Fruit fly (Drosophila melanogaster): ENCODE results near the gene corn.
A peak's percentile ranks its signal among the peaks of the same experiment; 100 is the strongest.

corn gene

DNA sequence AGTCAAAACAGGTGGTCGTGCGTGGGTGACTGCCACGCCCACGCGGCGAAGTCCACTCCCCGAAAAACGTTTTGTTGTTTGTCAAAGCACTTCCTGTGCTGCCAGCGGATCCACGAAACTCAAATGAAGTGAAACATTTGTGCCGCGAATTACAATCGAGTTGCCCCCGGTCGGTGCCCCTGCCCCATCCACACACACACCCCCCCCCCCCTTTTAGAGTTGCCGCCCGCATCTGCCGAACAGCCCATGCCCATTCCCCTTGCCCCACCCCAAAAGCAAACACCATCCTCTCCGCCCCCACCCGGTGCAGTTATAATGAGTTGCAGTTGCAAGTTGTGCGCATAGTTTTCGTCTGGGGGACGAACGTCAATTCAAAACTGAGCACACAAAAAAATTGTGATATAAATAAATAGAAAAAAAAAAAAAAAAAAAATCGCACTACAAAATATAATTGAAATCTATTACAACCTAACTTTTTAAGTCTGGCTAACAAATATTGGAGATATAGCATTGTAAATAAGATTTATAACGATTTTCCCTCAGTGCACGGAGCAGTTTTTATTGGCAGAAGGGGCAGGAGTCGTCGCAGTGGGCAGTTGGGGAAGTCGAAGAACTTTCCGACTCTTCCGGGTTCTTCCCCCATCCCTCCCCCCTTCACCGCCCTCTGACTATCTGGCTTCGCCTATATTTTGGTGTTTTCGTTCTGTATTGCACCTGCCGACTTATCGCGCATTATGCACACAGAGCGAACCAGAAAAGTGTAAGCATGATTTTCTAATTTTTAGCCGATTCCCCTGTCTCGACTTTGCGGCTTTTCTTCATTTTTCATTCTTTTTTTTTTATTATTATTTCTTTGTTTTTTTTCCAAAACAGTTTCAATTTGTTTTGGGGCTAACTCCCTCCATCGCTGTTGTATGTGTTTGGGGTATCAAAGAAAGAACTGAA, 5.1 kb downstream of the corn start:
- TF ChIP-seq CG7101 (tag; optimal IDR thresholded peaks at IDR 0.05), result no peak
- no peak for TF ChIP-seq CG1620 (GFP tag; optimal IDR thresholded peaks at IDR 0.05)
- no peak for TF ChIP-seq CG33017 (tag; optimal IDR thresholded peaks at IDR 0.05)
- TF ChIP-seq pad (GFP tag; optimal IDR thresholded peaks at IDR 0.05), result no peak
- no peak for TF ChIP-seq cnc (optimal IDR thresholded peaks at IDR 0.05)

DNA sequence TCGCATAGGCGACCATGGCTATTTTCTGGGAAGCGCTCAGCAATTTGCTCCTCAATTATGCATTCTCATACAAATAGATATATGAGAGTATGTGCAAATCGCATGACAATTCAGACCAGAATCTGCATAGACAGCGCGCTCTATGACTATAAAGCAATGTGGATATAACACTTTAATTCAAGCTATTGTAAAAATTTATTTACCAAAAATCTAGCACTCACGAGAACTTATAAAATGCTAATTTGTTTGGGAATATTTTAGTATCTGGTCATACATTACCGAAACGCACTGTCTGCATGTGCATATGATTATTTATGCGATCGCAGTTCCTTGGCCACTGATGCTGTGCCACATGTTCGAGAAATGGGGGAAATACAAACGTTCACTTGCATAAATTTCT, 6.0 kb downstream of the corn start:
- peak; percentile 27 for TF ChIP-seq CG14711 (tag; optimal IDR thresholded peaks at IDR 0.05)
- no peak for TF ChIP-seq CG33017 (tag; optimal IDR thresholded peaks at IDR 0.05)

DNA sequence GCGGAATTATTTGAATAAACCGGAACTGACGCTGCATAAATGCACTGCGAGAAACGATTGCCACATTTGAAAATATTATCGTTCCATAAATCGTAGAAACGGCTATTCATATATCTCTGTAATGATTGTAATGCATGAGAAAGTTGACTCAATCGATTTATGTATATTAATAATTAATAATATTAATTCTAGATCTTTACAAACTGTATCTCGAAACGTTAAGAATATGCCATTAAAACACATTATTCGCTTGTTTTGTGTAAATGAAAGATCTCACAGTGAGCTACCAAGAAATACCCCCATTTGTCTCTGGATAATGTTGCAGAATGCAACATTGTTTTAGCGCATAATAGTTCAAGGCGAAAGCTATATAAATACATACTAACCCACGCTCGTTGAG, 7.0 kb downstream of the corn start:
- no peak for TF ChIP-seq CG5204 (GFP tag; optimal IDR thresholded peaks at IDR 0.05)
- no peak for TF ChIP-seq tj (GFP tag; optimal IDR thresholded peaks at IDR 0.05)
- no peak for TF ChIP-seq cnc (optimal IDR thresholded peaks at IDR 0.05)
- TF ChIP-seq toe (GFP tag; optimal IDR thresholded peaks at IDR 0.05), result no peak
- no peak for TF ChIP-seq CG12768 (GFP tag; optimal IDR thresholded peaks at IDR 0.05)

DNA sequence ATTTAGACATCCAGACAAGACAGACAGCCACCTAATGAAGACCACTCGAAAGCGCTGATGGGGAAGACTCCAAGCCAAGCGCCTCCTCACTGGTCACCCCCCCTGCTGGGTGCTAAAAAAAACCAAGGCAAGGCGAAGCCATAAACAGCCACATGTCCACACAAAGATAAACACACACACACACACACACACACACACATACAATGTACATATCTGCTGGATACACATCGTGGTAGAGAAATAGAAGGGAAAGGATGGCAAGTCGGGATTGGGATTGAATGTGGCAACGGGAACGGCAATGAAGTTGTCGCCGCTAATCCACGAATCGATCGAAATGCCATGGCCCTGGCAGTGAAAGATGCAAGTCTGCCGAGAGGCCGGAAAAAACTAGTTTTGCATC, 7.5 kb downstream of the corn start:
- TF ChIP-seq tj (GFP tag; optimal IDR thresholded peaks at IDR 0.05), result no peak
- TF ChIP-seq Clk (GFP tag; optimal IDR thresholded peaks at IDR 0.05), result no peak
- TF ChIP-seq CG12768 (GFP tag; optimal IDR thresholded peaks at IDR 0.05), result no peak
- TF ChIP-seq cnc (optimal IDR thresholded peaks at IDR 0.05), result no peak
- no peak for TF ChIP-seq CG14711 (tag; optimal IDR thresholded peaks at IDR 0.05)
- TF ChIP-seq kay (GFP tag; ENCODE audit: borderline replicate concordance), result no peak
- TF ChIP-seq CG11617 (GFP tag; optimal IDR thresholded peaks at IDR 0.05), result no peak
- TF ChIP-seq Crg-1 (GFP tag; optimal IDR thresholded peaks at IDR 0.05), result no peak
- TF ChIP-seq toe (GFP tag; optimal IDR thresholded peaks at IDR 0.05), result no peak
- no peak for TF ChIP-seq bab1 (GFP tag; optimal IDR thresholded peaks at IDR 0.05)

DNA sequence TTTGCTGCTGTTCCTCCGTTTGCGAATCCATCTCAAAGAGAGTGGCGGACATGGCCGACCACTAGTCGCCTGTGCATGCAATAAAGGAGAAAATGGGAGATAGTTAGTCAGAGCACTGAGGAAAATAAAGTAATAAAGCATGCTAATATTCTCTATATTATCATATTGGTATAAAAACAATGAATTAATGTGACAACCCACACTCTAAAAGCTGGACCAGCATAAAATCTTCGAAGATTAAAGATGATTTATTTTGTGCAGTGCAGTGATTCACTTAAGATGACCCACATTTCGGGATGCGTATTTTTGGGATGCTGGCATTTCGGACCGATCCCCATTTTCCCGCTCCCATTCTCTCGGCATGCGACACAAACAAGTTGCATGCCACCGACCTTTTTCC, 9.1 kb downstream of the corn start:
- TF ChIP-seq kay (GFP tag; ENCODE audit: borderline replicate concordance) (no peak), Mnt (GFP tag; optimal IDR thresholded peaks at IDR 0.05) (no peak), CG7045 (GFP tag; optimal IDR thresholded peaks at IDR 0.05) (no peak), cic (GFP tag; optimal IDR thresholded peaks at IDR 0.05) (no peak), toe (GFP tag; optimal IDR thresholded peaks at IDR 0.05) (no peak), CG33017 (tag; optimal IDR thresholded peaks at IDR 0.05) (no peak), cnc (optimal IDR thresholded peaks at IDR 0.05) (no peak), ovo (GFP tag; optimal IDR thresholded peaks at IDR 0.05) (no peak), Crg-1 (GFP tag; optimal IDR thresholded peaks at IDR 0.05) (no peak), CG7101 (tag; optimal IDR thresholded peaks at IDR 0.05) (no peak), CG11617 (GFP tag; optimal IDR thresholded peaks at IDR 0.05) (no peak), Clk (GFP tag; optimal IDR thresholded peaks at IDR 0.05) (no peak), pad (GFP tag; optimal IDR thresholded peaks at IDR 0.05) (no peak), CG12768 (GFP tag; optimal IDR thresholded peaks at IDR 0.05) (no peak), Hr96 (GFP tag; optimal IDR thresholded peaks at IDR 0.05) (no peak), CG5204 (GFP tag; optimal IDR thresholded peaks at IDR 0.05) (no peak), CG1620 (GFP tag; optimal IDR thresholded peaks at IDR 0.05) (no peak), tj (GFP tag; optimal IDR thresholded peaks at IDR 0.05) (no peak)

DNA sequence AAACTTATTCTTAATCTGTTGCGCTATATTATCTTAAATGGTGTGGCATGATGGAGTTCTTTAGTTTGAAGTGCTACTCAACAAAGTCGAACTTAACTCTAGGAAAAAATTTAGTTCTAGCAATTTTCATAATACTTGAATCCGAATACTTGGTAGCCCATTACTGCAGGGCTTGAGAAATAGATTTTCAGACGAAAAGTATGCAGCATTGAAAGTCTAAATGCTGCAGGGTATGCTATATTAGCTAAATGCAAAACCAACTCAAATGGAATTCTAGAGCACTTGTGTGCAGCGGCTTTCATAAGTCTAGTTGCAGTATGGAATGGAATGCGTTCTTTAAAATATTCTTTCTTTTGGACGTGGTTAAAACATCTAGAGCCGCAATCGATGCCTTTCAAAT, 13.6 kb downstream of the corn start:
- TF ChIP-seq CG33017 (tag; optimal IDR thresholded peaks at IDR 0.05) (no peak), cnc (optimal IDR thresholded peaks at IDR 0.05) (no peak)

DNA sequence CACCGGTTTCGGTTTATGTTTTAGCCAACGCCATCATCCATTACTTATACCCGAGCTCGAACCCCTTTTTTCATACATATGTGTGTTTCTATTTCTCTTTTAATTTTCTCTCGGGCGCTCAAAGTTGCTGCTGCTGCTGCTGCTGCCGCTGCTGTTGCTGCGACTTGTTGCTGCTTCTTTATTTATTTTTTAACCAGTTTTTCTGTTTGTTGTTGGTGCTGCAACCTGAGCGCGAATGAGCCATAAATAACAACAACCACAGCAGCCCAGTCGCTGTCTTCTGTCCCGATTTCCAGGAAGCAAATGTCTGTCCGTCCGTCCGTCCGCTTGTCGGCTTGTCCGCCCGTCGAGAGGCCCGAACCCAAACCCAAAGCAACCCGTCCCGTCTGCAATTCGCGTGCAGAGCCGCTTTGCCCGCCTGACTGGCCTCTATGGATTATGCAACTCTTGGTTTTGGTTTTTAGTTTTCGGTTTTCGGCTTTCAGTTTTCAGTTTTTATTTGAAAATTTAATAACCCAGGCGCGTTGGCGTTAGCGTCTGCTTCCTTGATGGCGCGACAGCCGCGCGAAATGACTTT, 19.2 kb downstream of the corn start:
- TF ChIP-seq tj (GFP tag; optimal IDR thresholded peaks at IDR 0.05) (no peak), pad (GFP tag; optimal IDR thresholded peaks at IDR 0.05) (no peak), CG33017 (tag; optimal IDR thresholded peaks at IDR 0.05) (no peak), CG11617 (GFP tag; optimal IDR thresholded peaks at IDR 0.05) (no peak), CG12768 (GFP tag; optimal IDR thresholded peaks at IDR 0.05) (no peak)

DNA sequence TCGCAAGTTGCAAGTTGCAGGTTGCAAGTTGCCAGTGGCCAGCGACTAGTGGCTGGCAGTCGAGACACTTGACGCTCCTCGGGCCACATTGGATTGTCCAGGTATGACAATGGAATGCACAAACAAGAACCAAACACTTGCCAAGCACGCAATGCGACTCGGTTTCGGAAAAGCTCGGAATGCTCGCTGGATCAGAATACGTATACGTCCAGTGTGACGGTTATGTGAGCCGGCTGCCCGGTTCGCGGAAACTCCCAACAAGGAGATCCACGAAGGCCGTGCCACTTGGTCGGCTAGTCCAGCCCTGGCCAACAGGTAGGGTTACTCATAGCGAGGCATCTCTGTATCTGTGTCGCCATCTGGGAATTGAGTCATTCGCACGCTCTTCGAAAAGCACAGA, 20.2 kb downstream of the corn start:
- TF ChIP-seq CG12768 (GFP tag; optimal IDR thresholded peaks at IDR 0.05) (no peak), Hr96 (GFP tag; optimal IDR thresholded peaks at IDR 0.05) (no peak), kay (GFP tag; ENCODE audit: borderline replicate concordance) (no peak), toe (GFP tag; optimal IDR thresholded peaks at IDR 0.05) (no peak), Crg-1 (GFP tag; optimal IDR thresholded peaks at IDR 0.05) (no peak), CG14711 (tag; optimal IDR thresholded peaks at IDR 0.05) (no peak), cnc (optimal IDR thresholded peaks at IDR 0.05) (no peak), CG7101 (tag; optimal IDR thresholded peaks at IDR 0.05) (no peak), Mnt (GFP tag; optimal IDR thresholded peaks at IDR 0.05) (no peak), CG11617 (GFP tag; optimal IDR thresholded peaks at IDR 0.05) (no peak), CG7045 (GFP tag; optimal IDR thresholded peaks at IDR 0.05) (no peak), CG5204 (GFP tag; optimal IDR thresholded peaks at IDR 0.05) (no peak), ovo (GFP tag; optimal IDR thresholded peaks at IDR 0.05) (no peak), tj (GFP tag; optimal IDR thresholded peaks at IDR 0.05) (no peak), cic (GFP tag; optimal IDR thresholded peaks at IDR 0.05) (no peak), CG33017 (tag; optimal IDR thresholded peaks at IDR 0.05) (no peak), CG1620 (GFP tag; optimal IDR thresholded peaks at IDR 0.05) (no peak), pad (GFP tag; optimal IDR thresholded peaks at IDR 0.05) (no peak)

Data from whole organism, adult.